Worm (Caenorhabditis elegans): Measurements from ENCODE around the gene F40F12.9.

ce11 chrIII:9861470-9862342 is 49.4 kb upstream of the F40F12.9 start:
- TF ChIP-seq ceh-19 (GFP tag; optimal IDR thresholded peaks at IDR 0.05), result peak; percentile 86
- peak; percentile 80 for TF ChIP-seq hlh-6 (tag; optimal IDR thresholded peaks at IDR 0.05)
- peak; percentile 47 for TF ChIP-seq rnt-1 (tag; optimal IDR thresholded peaks at IDR 0.05)
- TF ChIP-seq che-1 (tag; optimal IDR thresholded peaks at IDR 0.05), result peak; percentile 88
- peak; percentile 66 for TF ChIP-seq K02D7.2 (tag; optimal IDR thresholded peaks at IDR 0.05)
- no peak for TF ChIP-seq pha-4 (tag; optimal IDR thresholded peaks at IDR 0.05)
- peak; percentile 30 for TF ChIP-seq hlh-8 (tag; optimal IDR thresholded peaks at IDR 0.05)
- peak; percentile 76 for TF ChIP-seq fkh-6 (tag; optimal IDR thresholded peaks at IDR 0.05)
- TF ChIP-seq nhr-232 (tag; optimal IDR thresholded peaks at IDR 0.05), result peak; percentile 85
- TF ChIP-seq sdc-2 (tag; optimal IDR thresholded peaks at IDR 0.05), result peak; percentile 68

Measured in whole organism, late embryonic.